Fruit fly (Drosophila melanogaster): ENCODE measurements around the gene CG7099.

Gene CG7099

dm6 chr2L:13387255-13387654 is at the start of gene CG7099, which contains the start of gene Ing5 (continued):
- peak; percentile 88 for TF ChIP-seq CG6813 (GFP tag; optimal IDR thresholded peaks at IDR 0.05)
- peak; percentile 95 for TF ChIP-seq CG32767 (GFP tag; IDR thresholded peaks at IDR 0.05)
- TF ChIP-seq CG13775 (GFP tag; optimal IDR thresholded peaks at IDR 0.05), result peak; percentile 97
- peak; percentile 94 for TF ChIP-seq CG8388 (GFP tag; optimal IDR thresholded peaks at IDR 0.05)
- TF ChIP-seq ab (GFP tag; optimal IDR thresholded peaks at IDR 0.05), result peak; percentile 89
- TF ChIP-seq CG4404 (GFP tag; IDR thresholded peaks at IDR 0.05), result peak; percentile 96
- peak; percentile 95 for TF ChIP-seq CG18262 (tag; optimal IDR thresholded peaks at IDR 0.05)
- peak; percentile 95 for TF ChIP-seq CG11093 (GFP tag; IDR thresholded peaks at IDR 0.05)
- TF ChIP-seq GATAe (GFP tag; conservative IDR thresholded peaks at IDR 0.05), result peak; percentile 92
- TF ChIP-seq CG4424 (GFP tag; optimal IDR thresholded peaks at IDR 0.05), result peak; percentile 96
- peak; percentile 94 for TF ChIP-seq CG18619 (GFP tag; optimal IDR thresholded peaks at IDR 0.05)
- TF ChIP-seq CG10654 (GFP tag; optimal IDR thresholded peaks at IDR 0.05), result peak; percentile 96
- TF ChIP-seq pita (GFP tag; optimal IDR thresholded peaks at IDR 0.05), result no peak
- TF ChIP-seq CG14441 (GFP tag; IDR thresholded peaks at IDR 0.05), result peak; percentile 98
- TF ChIP-seq slbo (GFP tag; IDR thresholded peaks at IDR 0.05), result peak; percentile 99
- peak; percentile 93 for TF ChIP-seq CG31224 (GFP tag; IDR thresholded peaks at IDR 0.05)
- TF ChIP-seq CG10565 (GFP tag; optimal IDR thresholded peaks at IDR 0.05), result peak; percentile 61
- TF ChIP-seq stc (GFP tag; IDR thresholded peaks at IDR 0.05), result peak; percentile 94
- peak; percentile 92 for TF ChIP-seq Sox100B (GFP tag; optimal IDR thresholded peaks at IDR 0.05)
- peak; percentile 98 for TF ChIP-seq Ada2b (GFP tag; IDR thresholded peaks at IDR 0.05)
- TF ChIP-seq CG6272 (GFP tag; IDR thresholded peaks at IDR 0.05), result peak; percentile 98
- TF ChIP-seq CG34224 (GFP tag; IDR thresholded peaks at IDR 0.05; ENCODE audit: partially characterized antibody), result peak; percentile 58; the same call in 2 of the 3 replicates
- peak; percentile 97 for TF ChIP-seq CG4730 (GFP tag; IDR thresholded peaks at IDR 0.05)
- TF ChIP-seq Ptx1 (GFP tag; IDR thresholded peaks at IDR 0.05), result peak; percentile 98
- TF ChIP-seq Dbx (GFP tag; IDR thresholded peaks at IDR 0.05), result peak; percentile 96
- peak; percentile 75 for TF ChIP-seq Dref (GFP tag; IDR thresholded peaks at IDR 0.05)
- peak; percentile 94 for TF ChIP-seq CG11695 (GFP tag; IDR thresholded peaks at IDR 0.05)
- peak; percentile 77; the same call in 1 of the 2 replicates for TF ChIP-seq ham (GFP tag; IDR thresholded peaks at IDR 0.05)
- TF ChIP-seq kay (GFP tag; optimal IDR thresholded peaks at IDR 0.05), result peak; percentile 93
- TF ChIP-seq CG7786 (GFP tag; optimal IDR thresholded peaks at IDR 0.05), result peak; percentile 86
- peak; percentile 61 for TF ChIP-seq ash1 (GFP tag; optimal IDR thresholded peaks at IDR 0.05)
- peak; percentile 66 for TF ChIP-seq disco-r (GFP tag; optimal IDR thresholded peaks at IDR 0.05)
- TF ChIP-seq zf30C (GFP tag; optimal IDR thresholded peaks at IDR 0.05), result no peak
- peak; percentile 91 for TF ChIP-seq salm (tag; optimal IDR thresholded peaks at IDR 0.05)
- no peak for TF ChIP-seq pan (optimal IDR thresholded peaks at IDR 0.05)
- peak in 1 of 2 experiments; percentile 97 for TF ChIP-seq pan (GFP tag; optimal IDR thresholded peaks at IDR 0.05 in 1 of 2, IDR thresholded peaks at IDR 0.05 in 1 of 2)
- peak; percentile 75 for TF ChIP-seq bigmax (GFP tag; optimal IDR thresholded peaks at IDR 0.05)
- peak; percentile 95 for TF ChIP-seq ttk (GFP tag; IDR thresholded peaks at IDR 0.05)
- peak; percentile 90 for TF ChIP-seq ATbp (GFP tag; optimal IDR thresholded peaks at IDR 0.05)
- peak; percentile 89 for TF ChIP-seq pnt (GFP tag; optimal IDR thresholded peaks at IDR 0.05)
- TF ChIP-seq ase (GFP tag; IDR thresholded peaks at IDR 0.05), result peak; percentile 96
- TF ChIP-seq sob (GFP tag; IDR thresholded peaks at IDR 0.05), result peak; percentile 98
- peak; percentile 36 for TF ChIP-seq p53 (GFP tag; optimal IDR thresholded peaks at IDR 0.05)
- TF ChIP-seq inv (GFP tag; IDR thresholded peaks at IDR 0.05; ENCODE audit: partially characterized antibody), result peak; percentile 56
- TF ChIP-seq CG7987 (GFP tag; optimal IDR thresholded peaks at IDR 0.05), result peak; percentile 89
- peak; percentile 98 for TF ChIP-seq ind (GFP tag; optimal IDR thresholded peaks at IDR 0.05)
- peak; percentile 95 for TF ChIP-seq CG18476 (GFP tag; optimal IDR thresholded peaks at IDR 0.05)
- TF ChIP-seq prd (optimal IDR thresholded peaks at IDR 0.05), result no peak
- peak; percentile 98 for TF ChIP-seq prd (GFP tag; IDR thresholded peaks at IDR 0.05)
- peak; percentile 96 for TF ChIP-seq CG7372 (GFP tag; IDR thresholded peaks at IDR 0.05)
- no peak for TF ChIP-seq HLHmδ (GFP tag; optimal IDR thresholded peaks at IDR 0.05)
- peak; percentile 79 for TF ChIP-seq CG4360 (GFP tag; IDR thresholded peaks at IDR 0.05)

All from whole organism, embryonic.